Fruit fly (Drosophila melanogaster): ENCODE measurements around the gene CG8012.

Gene CG8012

dm6 chr3L:8185263-8186227 lies 29.5 kb upstream of the CG8012 start (continued):
- TF ChIP-seq CG33557 (GFP tag; optimal IDR thresholded peaks at IDR 0.05) (no peak), Lhr (GFP tag; optimal IDR thresholded peaks at IDR 0.05) (no peak), nom (GFP tag; optimal IDR thresholded peaks at IDR 0.05) (peak; percentile 40), CG3163 (GFP tag; optimal IDR thresholded peaks at IDR 0.05) (peak; percentile 25), CG9215 (GFP tag; IDR thresholded peaks at IDR 0.05) (peak; percentile 38), Dp (GFP tag; optimal IDR thresholded peaks at IDR 0.05) (no peak), usp (GFP tag; optimal IDR thresholded peaks at IDR 0.05) (no peak), Hr78 (GFP tag; optimal IDR thresholded peaks at IDR 0.05) (peak in 1 of 2 experiments; percentile 60), CG6854 (GFP tag; optimal IDR thresholded peaks at IDR 0.05) (peak; percentile 38), chm (GFP tag; IDR thresholded peaks at IDR 0.05) (no peak), vnd (GFP tag; IDR thresholded peaks at IDR 0.05; ENCODE audit: partially characterized antibody) (no peak), Atf3 (GFP tag; optimal IDR thresholded peaks at IDR 0.05) (peak; percentile 59), Pdp1 (GFP tag; optimal IDR thresholded peaks at IDR 0.05) (peak; percentile 60 to 97), Oaz (GFP tag; IDR thresholded peaks at IDR 0.05) (0 out of 2 replicates have a peak, but pooled peaks have one; percentile 30), Mes4 (GFP tag; optimal IDR thresholded peaks at IDR 0.05) (peak; percentile 63), CG4282 (GFP tag; optimal IDR thresholded peaks at IDR 0.05) (no peak), Fer3 (tag; optimal IDR thresholded peaks at IDR 0.05) (peak; percentile 38), kah (GFP tag; optimal IDR thresholded peaks at IDR 0.05) (no peak), Bteb2 (GFP tag; optimal IDR thresholded peaks at IDR 0.05) (no peak), CG18764 (GFP tag; optimal IDR thresholded peaks at IDR 0.05) (no peak), pnt (GFP tag; optimal IDR thresholded peaks at IDR 0.05) (peak; percentile 3), CG30403 (GFP tag; optimal IDR thresholded peaks at IDR 0.05) (peak; percentile 58), CG4360 (GFP tag; IDR thresholded peaks at IDR 0.05) (no peak), yki (optimal IDR thresholded peaks at IDR 0.05) (no peak), CG8359 (GFP tag; optimal IDR thresholded peaks at IDR 0.05; ENCODE audit: borderline replicate concordance) (no peak), CG16779 (GFP tag; IDR thresholded peaks at IDR 0.05) (no peak), zen2 (GFP tag; IDR thresholded peaks at IDR 0.05; ENCODE audit: partially characterized antibody) (no peak), exex (tag; optimal IDR thresholded peaks at IDR 0.05) (peak; percentile 80), CG30020 (tag; optimal IDR thresholded peaks at IDR 0.05) (no peak), Drgx (GFP tag; IDR thresholded peaks at IDR 0.05) (no peak), Sin3A (optimal IDR thresholded peaks at IDR 0.05) (no peak), NC2β (GFP tag; optimal IDR thresholded peaks at IDR 0.05) (no peak), Hr3 (GFP tag; optimal IDR thresholded peaks at IDR 0.05) (peak; percentile 42), dmrt99B (tag; optimal IDR thresholded peaks at IDR 0.05) (no peak), bowl (GFP tag; IDR thresholded peaks at IDR 0.05) (no peak), al (GFP tag; IDR thresholded peaks at IDR 0.05) (no peak; the same call in 1 of the 2 replicates), CG12071 (GFP tag; optimal IDR thresholded peaks at IDR 0.05) (no peak), ato (GFP tag; IDR thresholded peaks at IDR 0.05; ENCODE audit: partially characterized antibody) (no peak), dysf (GFP tag; IDR thresholded peaks at IDR 0.05) (peak; percentile 75), CG17359 (tag; optimal IDR thresholded peaks at IDR 0.05) (peak; percentile 43), CG10147 (GFP tag; optimal IDR thresholded peaks at IDR 0.05) (no peak), Camta (GFP tag; optimal IDR thresholded peaks at IDR 0.05) (peak; percentile 12), eyg (GFP tag; optimal IDR thresholded peaks at IDR 0.05) (peak; percentile 59), CG10321 (GFP tag; IDR thresholded peaks at IDR 0.05) (no peak), bcd (GFP tag; optimal IDR thresholded peaks at IDR 0.05) (peak; percentile 34), Xrp1 (GFP tag; IDR thresholded peaks at IDR 0.05) (peak; percentile 41; the same call in 1 of the 2 replicates), Aef1 (GFP tag; IDR thresholded peaks at IDR 0.05) (peak; percentile 51), CG13424 (tag; optimal IDR thresholded peaks at IDR 0.05) (peak; percentile 30), CG6683 (GFP tag; optimal IDR thresholded peaks at IDR 0.05) (peak; percentile 11)

Data from whole organism, embryonic.